Fruit fly (Drosophila melanogaster): ENCODE results near the gene pho.

The pho gene

dm6 chr4:1181591-1182125 lies at the start of gene pho:
TSS of gene pho (minus strand) at chr4:1181628.
- no peak for TF ChIP-seq noc (tag; optimal IDR thresholded peaks at IDR 0.05)

- TF ChIP-seq noc (tag; optimal IDR thresholded peaks at IDR 0.05): no peak
These were observed 49.1 kb upstream of the pho start, which contains the start of the genes Dyrk3 and Cadps for dm6 chr4:1230564-1230964. TSS of gene Dyrk3 (minus strand) at chr4:1230713. TSS of gene Cadps (plus strand) at chr4:1230837.

dm6 chr4:1225185-1225584 lies 43.8 kb upstream of the pho start:
- TF ChIP-seq noc (tag; optimal IDR thresholded peaks at IDR 0.05): no peak

DNA sequence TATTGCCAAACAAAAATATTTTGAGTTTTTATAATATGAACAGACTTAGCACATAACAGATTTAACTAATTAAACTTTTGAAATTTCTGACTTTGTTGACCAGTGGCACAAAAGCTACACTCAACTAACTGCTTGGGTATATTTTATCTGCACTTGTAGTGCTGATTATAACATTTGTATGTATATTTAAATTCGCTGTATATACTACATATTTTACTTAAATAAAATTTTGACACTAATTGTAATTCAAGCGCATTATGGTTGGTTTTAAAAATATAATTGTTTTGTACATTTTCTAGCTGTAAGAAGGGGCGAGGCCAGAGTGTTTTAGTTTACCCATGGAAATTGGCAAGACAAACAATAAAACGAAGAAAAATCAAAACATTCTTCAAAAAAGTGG lies 42.8 kb upstream of the pho start:
- TF ChIP-seq noc (tag; optimal IDR thresholded peaks at IDR 0.05): no peak

DNA sequence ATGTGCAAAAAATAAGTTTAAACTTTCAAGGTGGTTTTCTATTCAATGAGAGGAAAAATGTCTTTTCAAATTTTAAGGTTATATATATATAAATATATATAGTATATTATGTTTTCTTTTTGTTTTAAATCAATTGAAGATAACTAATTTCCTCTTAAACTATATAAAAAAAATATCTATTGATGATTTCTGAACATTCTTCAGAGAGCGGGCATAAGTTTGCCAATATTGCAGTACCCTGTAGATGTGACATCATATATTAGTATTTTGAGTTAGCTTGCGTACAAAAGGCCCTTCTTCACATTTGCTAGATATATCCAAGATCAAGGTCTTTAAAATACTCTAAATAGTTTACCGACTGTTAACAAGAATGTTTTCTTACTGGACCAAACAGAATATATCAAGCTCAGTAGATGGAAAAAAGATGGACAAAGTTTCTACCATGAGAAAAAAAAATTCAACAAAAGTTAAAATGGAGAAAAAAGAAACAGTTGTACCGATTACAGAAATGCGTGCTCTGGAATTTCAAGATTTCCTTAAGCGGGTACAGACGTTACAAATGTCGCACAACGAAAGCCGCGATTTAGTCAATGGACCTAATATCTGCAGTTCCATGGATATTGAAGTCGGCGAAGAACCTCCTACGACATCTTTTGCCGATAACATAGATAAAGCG lies 37.4 kb upstream of the pho start:
- TF ChIP-seq noc (tag; optimal IDR thresholded peaks at IDR 0.05): no peak

- TF ChIP-seq noc (tag; optimal IDR thresholded peaks at IDR 0.05): no peak
These were observed 17.8 kb upstream of the pho start for dm6 chr4:1199178-1199577.

dm6 chr4:1198599-1198998 lies 17.2 kb upstream of the pho start, which contains the start of gene Mitf:
TSS of gene Mitf (plus strand) at chr4:1198852.
- no peak for TF ChIP-seq noc (tag; optimal IDR thresholded peaks at IDR 0.05)

dm6 chr4:1196653-1197161 lies 15.3 kb upstream of the pho start, which contains the start of gene PIP4K:
TSS of gene PIP4K (minus strand) at chr4:1196848.
- no peak for TF ChIP-seq noc (tag; optimal IDR thresholded peaks at IDR 0.05)

DNA sequence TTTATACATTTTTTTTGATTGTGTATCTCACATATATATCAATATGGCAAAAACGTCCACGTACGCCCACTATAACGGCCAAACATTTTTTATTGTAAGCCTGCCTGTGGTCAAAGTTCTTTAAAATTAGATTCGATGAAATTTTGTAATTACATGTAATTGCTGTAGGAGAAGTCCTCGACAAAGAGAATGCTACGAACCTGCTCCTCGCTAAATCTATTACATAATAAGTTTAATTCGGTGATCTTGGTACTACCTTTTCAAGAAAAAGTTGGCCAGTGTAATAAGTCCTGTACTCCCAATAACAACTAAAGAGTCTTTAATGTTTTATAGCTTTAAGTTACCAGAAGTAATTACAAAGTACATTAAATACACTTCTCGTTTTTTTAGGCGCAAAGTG lies 10.2 kb upstream of the pho start:
- no peak for TF ChIP-seq noc (tag; optimal IDR thresholded peaks at IDR 0.05)

- TF ChIP-seq noc (tag; optimal IDR thresholded peaks at IDR 0.05): no peak
These were observed 5.4 kb upstream of the pho start for dm6 chr4:1186828-1187227.

DNA sequence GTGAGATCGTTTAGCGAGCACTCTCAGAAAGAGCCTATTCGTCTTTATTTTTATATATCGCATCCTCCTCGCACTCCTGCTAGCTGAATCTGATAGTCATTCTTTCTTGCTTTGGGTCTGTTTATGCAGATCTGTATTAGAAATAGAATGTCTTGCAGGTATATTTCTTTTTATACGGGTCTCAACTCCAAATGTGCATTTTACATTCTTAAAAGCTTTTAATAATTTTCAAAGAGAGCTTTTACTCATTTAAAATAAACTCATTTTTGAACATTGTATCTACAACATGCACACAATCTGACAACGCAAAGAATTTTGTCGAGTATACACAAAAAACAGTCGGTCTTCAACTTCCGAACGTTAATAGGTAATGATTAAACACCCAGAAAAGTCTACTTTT lies 4.0 kb upstream of the pho start, which contains the start of gene CG33521:
Gene CG33521 (plus strand): TSS at position 301 of the 400 bp plus-strand sequence.
- TF ChIP-seq noc (tag; optimal IDR thresholded peaks at IDR 0.05): no peak

DNA sequence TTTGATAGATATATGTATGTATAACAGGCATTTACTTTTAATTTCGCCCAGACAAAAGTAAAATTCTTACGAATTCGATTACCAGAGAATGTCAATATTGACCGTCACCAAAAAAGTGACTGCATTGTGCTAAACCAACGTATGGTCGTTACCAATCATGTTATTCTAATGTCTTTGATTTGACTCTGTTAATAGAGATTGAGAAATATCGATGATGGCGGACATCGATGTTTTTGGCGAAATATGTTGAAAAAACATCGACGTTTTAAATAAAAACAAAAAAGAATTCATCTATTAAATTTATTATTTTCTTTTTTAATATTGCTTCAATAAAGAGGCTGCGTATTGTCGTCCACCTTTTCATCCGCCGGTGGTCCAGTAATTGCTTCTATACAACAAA lies 1.4 kb upstream of the pho start:
- TF ChIP-seq noc (tag; optimal IDR thresholded peaks at IDR 0.05): no peak

DNA sequence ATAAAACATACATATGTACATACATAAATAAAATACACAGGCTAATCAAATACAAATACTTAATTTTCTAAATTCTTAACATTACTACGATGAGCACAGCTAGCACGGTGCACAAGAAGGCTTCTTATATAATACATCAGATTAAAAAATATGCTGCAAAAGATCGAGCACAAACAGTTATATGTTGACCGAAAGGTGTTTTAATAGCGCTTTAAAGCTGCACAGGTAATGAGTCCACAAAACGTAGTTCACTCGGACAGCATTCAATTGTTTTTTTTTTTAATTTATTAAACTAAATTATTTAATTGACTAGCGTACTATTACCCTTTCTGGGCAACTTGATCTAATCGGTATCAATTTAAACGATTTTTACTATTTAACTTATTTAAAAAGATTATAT lies 6.3 kb downstream of the pho start:
- TF ChIP-seq noc (tag; optimal IDR thresholded peaks at IDR 0.05): no peak

dm6 chr4:1162058-1162457 lies 19.4 kb downstream of the pho start, which contains the start of gene CG32017:
TSS of gene CG32017 (minus strand) at chr4:1162158.
- TF ChIP-seq noc (tag; optimal IDR thresholded peaks at IDR 0.05): no peak

DNA sequence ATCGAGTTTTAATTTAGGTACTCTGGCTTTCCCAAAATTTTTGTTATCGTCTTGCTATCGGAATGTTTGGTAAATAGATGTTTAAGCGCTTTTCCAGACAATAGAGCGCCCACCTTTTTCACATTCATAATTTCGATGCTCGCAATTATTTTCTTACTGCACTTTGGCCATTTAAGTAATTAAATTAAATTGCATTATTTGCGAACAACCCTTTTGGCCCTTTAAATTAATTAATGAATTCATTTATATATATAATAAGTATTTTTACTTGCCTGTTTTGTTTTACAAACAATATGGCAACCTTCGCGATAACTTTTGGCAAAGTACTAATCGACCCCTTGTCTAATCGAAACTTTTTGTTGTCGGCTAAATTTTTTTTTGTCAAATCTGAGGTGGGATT lies 25.1 kb downstream of the pho start:
- TF ChIP-seq noc (tag; optimal IDR thresholded peaks at IDR 0.05): no peak

dm6 chr4:1147966-1148541 lies 33.4 kb downstream of the pho start:
- no peak for TF ChIP-seq noc (tag; optimal IDR thresholded peaks at IDR 0.05)

DNA sequence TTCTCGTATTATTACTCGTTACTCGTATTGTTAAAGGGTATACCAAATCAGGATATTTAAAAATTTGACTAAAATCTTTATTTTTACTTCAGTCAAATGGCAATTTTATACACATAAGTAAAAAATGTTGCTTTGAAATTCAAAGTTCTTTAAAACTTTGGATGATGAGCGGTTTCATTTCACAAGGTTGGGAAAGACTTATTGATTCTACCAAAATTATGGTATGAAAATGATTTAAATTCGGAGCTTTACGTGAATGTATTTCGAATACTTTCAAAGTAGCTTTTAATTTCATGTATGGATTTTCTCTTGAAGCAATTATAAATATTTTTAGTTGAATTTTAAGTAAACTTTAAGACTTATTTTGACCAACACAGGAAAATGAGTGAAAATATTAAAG lies 34.3 kb downstream of the pho start, which contains the start of gene Kif3C:
Gene Kif3C (plus strand): TSS at position 301 of the 400 bp plus-strand sequence.
- TF ChIP-seq noc (tag; optimal IDR thresholded peaks at IDR 0.05): no peak
